Fruit fly (Drosophila melanogaster) whole organism, embryonic: Measurements from ENCODE around the gene Ugt36F1.

ENCODE experiments used
- Asciz ChIP-seq: fragments of 200-800 bp; sonication (Bioruptor generic); optimal IDR thresholded peaks from 2 replicates; lab custom pipeline; 2017; ENCODE audit warnings: missing biosample characterization, mild to moderate bottlenecking, missing genetic modification characterization, missing genetic modification reagents
- CG10959 ChIP-seq: fragments of 200-800 bp; sonication (Bioruptor generic); IDR thresholded peaks from 2 replicates; pipeline ENCODE4 v1.3.6; 2022; ENCODE audit warnings: missing biosample characterization, missing genetic modification characterization
- CG11085 ChIP-seq: fragments of 200-800 bp; sonication (Bioruptor generic); IDR thresholded peaks from 2 replicates; pipeline ENCODE4 v1.3.6; 2022; ENCODE audit warnings: missing biosample characterization, missing genetic modification characterization
- CG12391 ChIP-seq: fragments of 200-800 bp; sonication (Bioruptor generic); optimal IDR thresholded peaks from 3 replicates; lab custom pipeline; 2018; ENCODE audit warnings: missing biosample characterization, mild to moderate bottlenecking, missing genetic modification characterization, moderate library complexity
- CG13296 ChIP-seq: fragments of 200-800 bp; sonication (Bioruptor generic); optimal IDR thresholded peaks from 3 replicates; lab custom pipeline; 2018; ENCODE audit warnings: missing biosample characterization, mild to moderate bottlenecking, missing genetic modification characterization
- CG18619 ChIP-seq: fragments of 200-800 bp; sonication (Bioruptor generic); optimal IDR thresholded peaks from 3 replicates; lab custom pipeline; 2017; ENCODE audit warnings: missing biosample characterization, mild to moderate bottlenecking, missing genetic modification characterization
- CG2678 ChIP-seq: fragments of 200-800 bp; sonication (Bioruptor generic); optimal IDR thresholded peaks from 3 replicates; lab custom pipeline; 2019; ENCODE audit warnings: missing biosample characterization, mild to moderate bottlenecking, missing genetic modification characterization, moderate library complexity
- CG30431 ChIP-seq: fragments of 200-800 bp; sonication (Bioruptor generic); optimal IDR thresholded peaks from 2 replicates; lab custom pipeline; 2017; ENCODE audit warnings: missing biosample characterization, missing genetic modification characterization
- CG3838 ChIP-seq: fragments of 200-800 bp; sonication (Bioruptor generic); optimal IDR thresholded peaks from 3 replicates; lab custom pipeline; 2016; ENCODE audit warnings: missing biosample characterization, missing genetic modification characterization
- CG3847 ChIP-seq: fragments of 200-800 bp; sonication (Bioruptor generic); IDR thresholded peaks from 2 replicates; pipeline ENCODE4 v1.3.6; 2022; ENCODE audit warnings: missing biosample characterization, missing genetic modification characterization
- CG6683 ChIP-seq: fragments of 200-800 bp; sonication (Bioruptor generic); optimal IDR thresholded peaks from 2 replicates; lab custom pipeline; 2017; ENCODE audit warnings: missing biosample characterization, mild to moderate bottlenecking, missing genetic modification characterization, missing genetic modification reagents
- CG8359 ChIP-seq: fragments of 200-800 bp; sonication (Bioruptor generic); optimal IDR thresholded peaks from 2 replicates; lab custom pipeline; 2017; ENCODE audit warnings: missing biosample characterization, mild to moderate bottlenecking, missing genetic modification characterization, borderline replicate concordance
- CG8478 ChIP-seq: fragments of >200 bp; optimal IDR thresholded peaks from 2 replicates; lab custom pipeline; 2018
- CG9817 ChIP-seq: fragments of 200-800 bp; sonication (Bioruptor generic); optimal IDR thresholded peaks from 2 replicates; lab custom pipeline; 2018; ENCODE audit warnings: missing biosample characterization, mild to moderate bottlenecking, missing genetic modification characterization, moderate library complexity
- CG9876 ChIP-seq: fragments of 200-800 bp; sonication (Bioruptor generic); optimal IDR thresholded peaks from 2 replicates; lab custom pipeline; 2016; ENCODE audit warnings: missing biosample characterization, missing genetic modification characterization
- CkIIα-i1 ChIP-seq: fragments of 200-800 bp; sonication (Bioruptor generic); IDR thresholded peaks from 2 replicates; pipeline ENCODE4 v1.3.6; 2022; ENCODE audit warnings: missing biosample characterization, missing genetic modification characterization
- CrebB ChIP-seq: fragments of 200-800 bp; sonication (Bioruptor generic); optimal IDR thresholded peaks from 3 replicates; lab custom pipeline; 2018; ENCODE audit warnings: missing biosample characterization, mild to moderate bottlenecking, missing genetic modification characterization
- Dip2 ChIP-seq: fragments of 200-800 bp; sonication (Bioruptor generic); IDR thresholded peaks from 2 replicates; pipeline ENCODE4 v1.3.6; 2022; ENCODE audit warnings: missing biosample characterization, missing genetic modification characterization
- Dp ChIP-seq: fragments of 200-800 bp; sonication (Bioruptor generic); optimal IDR thresholded peaks from 2 replicates; lab custom pipeline; 2018; ENCODE audit warnings: missing biosample characterization, mild to moderate bottlenecking, missing genetic modification characterization, moderate library complexity
- HLH4C ChIP-seq: fragments of 200-800 bp; sonication (Bioruptor generic); IDR thresholded peaks from 3 replicates; pipeline ENCODE4 v1.3.6; 2022; ENCODE audit warnings: missing biosample characterization, missing genetic modification characterization; ENCODE audit not compliant: partially characterized antibody
- HmgD ChIP-seq: fragments of 200-800 bp; sonication (Bioruptor generic); optimal IDR thresholded peaks from 3 replicates; lab custom pipeline; 2016; ENCODE audit warnings: missing biosample characterization, missing genetic modification characterization
- Hr39 ChIP-seq: fragments of >200 bp; optimal IDR thresholded peaks from 2 replicates; lab custom pipeline; 2017
- Kr ChIP-seq: fragments of 200-800 bp; sonication (Bioruptor generic); optimal IDR thresholded peaks from 2 replicates; lab custom pipeline; 2017; ENCODE audit warnings: missing biosample characterization, mild to moderate bottlenecking, missing genetic modification characterization
- Lhr ChIP-seq: fragments of 200-800 bp; sonication (Bioruptor generic); optimal IDR thresholded peaks from 3 replicates; lab custom pipeline; 2017; ENCODE audit warnings: mild to moderate bottlenecking, missing biosample characterization, missing genetic modification reagents, missing genetic modification characterization
- Mad ChIP-seq: fragments of 200-800 bp; sonication (Bioruptor generic); optimal IDR thresholded peaks from 2 replicates; lab custom pipeline; 2016; ENCODE audit warnings: missing biosample characterization, missing genetic modification characterization
- NC2β ChIP-seq: fragments of 200-800 bp; sonication (Bioruptor generic); optimal IDR thresholded peaks from 2 replicates; lab custom pipeline; 2016; ENCODE audit warnings: missing biosample characterization, missing genetic modification characterization
- Optix ChIP-seq: fragments of 200-800 bp; sonication (Bioruptor generic); IDR thresholded peaks from 3 replicates; pipeline ENCODE4 v1.3.6; 2022; ENCODE audit warnings: missing biosample characterization, missing genetic modification characterization
- Sin3A ChIP-seq: fragments of >200 bp; optimal IDR thresholded peaks from 2 replicates; lab custom pipeline; 2018
- YL-1 ChIP-seq: fragments of 200-800 bp; sonication (Bioruptor generic); optimal IDR thresholded peaks from 3 replicates; lab custom pipeline; 2017; ENCODE audit warnings: missing biosample characterization, mild to moderate bottlenecking, missing genetic modification characterization
- ash1 ChIP-seq: fragments of 200-800 bp; sonication (Bioruptor generic); optimal IDR thresholded peaks from 2 replicates; lab custom pipeline; 2018; ENCODE audit warnings: missing biosample characterization, mild to moderate bottlenecking, missing genetic modification characterization
- corto ChIP-seq: fragments of 200-800 bp; sonication (Bioruptor generic); optimal IDR thresholded peaks from 2 replicates; lab custom pipeline; 2016; ENCODE audit warnings: missing biosample characterization, mild to moderate bottlenecking, missing genetic modification characterization, moderate library complexity
- dmrt11E ChIP-seq: fragments of 200-800 bp; sonication (Bioruptor generic); optimal IDR thresholded peaks from 3 replicates; lab custom pipeline; 2018; ENCODE audit warnings: missing biosample characterization, mild to moderate bottlenecking, missing genetic modification characterization, moderate library complexity
- en ChIP-seq: fragments of 200-800 bp; sonication (Bioruptor generic); optimal IDR thresholded peaks from 2 replicates; lab custom pipeline; 2016; ENCODE audit warnings: missing biosample characterization, missing genetic modification characterization
- eve ChIP-seq, 2 experiments: fragments of >200 bp; optimal IDR thresholded peaks; 2 replicates each; lab custom pipeline; 2017; ENCODE audit warnings: missing biosample characterization in 2 of 2, missing genetic modification characterization in 2 of 2
- gcm2 ChIP-seq: fragments of 200-800 bp; sonication (Bioruptor generic); optimal IDR thresholded peaks from 2 replicates; lab custom pipeline; 2016; ENCODE audit warnings: missing biosample characterization, missing genetic modification characterization
- gem ChIP-seq: fragments of 200-800 bp; sonication (Bioruptor generic); optimal IDR thresholded peaks from 2 replicates; lab custom pipeline; 2019; ENCODE audit warnings: missing biosample characterization, mild to moderate bottlenecking, missing genetic modification characterization, moderate library complexity
- ind ChIP-seq: fragments of 200-800 bp; sonication (Bioruptor generic); optimal IDR thresholded peaks from 3 replicates; lab custom pipeline; 2016; ENCODE audit warnings: missing biosample characterization, missing genetic modification characterization
- kah ChIP-seq: fragments of 200-800 bp; sonication (Bioruptor generic); optimal IDR thresholded peaks from 2 replicates; lab custom pipeline; 2018; ENCODE audit warnings: missing biosample characterization, mild to moderate bottlenecking, missing genetic modification characterization
- oc ChIP-seq: fragments of 200-800 bp; sonication (Bioruptor generic); optimal IDR thresholded peaks from 2 replicates; lab custom pipeline; 2018; ENCODE audit warnings: missing biosample characterization, mild to moderate bottlenecking, missing genetic modification characterization, moderate library complexity
- odd ChIP-seq: fragments of 200-800 bp; sonication (Bioruptor generic); optimal IDR thresholded peaks from 2 replicates; lab custom pipeline; 2017; ENCODE audit warnings: missing biosample characterization, mild to moderate bottlenecking, missing genetic modification characterization
- pros ChIP-seq: fragments of 200-800 bp; sonication (Bioruptor generic); optimal IDR thresholded peaks from 3 replicates; lab custom pipeline; 2019; ENCODE audit warnings: missing biosample characterization, mild to moderate bottlenecking, missing genetic modification characterization, moderate library complexity
- pum ChIP-seq: fragments of 200-800 bp; sonication (Bioruptor generic); optimal IDR thresholded peaks from 2 replicates; lab custom pipeline; 2016; ENCODE audit warnings: missing biosample characterization, missing genetic modification characterization
- ranshi ChIP-seq: fragments of 200-800 bp; sonication (Bioruptor generic); IDR thresholded peaks from 2 replicates; pipeline ENCODE4 v1.3.6; 2022; ENCODE audit warnings: missing biosample characterization, missing genetic modification characterization
- salm ChIP-seq: fragments of 200-800 bp; sonication (Bioruptor generic); optimal IDR thresholded peaks from 2 replicates; lab custom pipeline; 2018; ENCODE audit warnings: missing biosample characterization, mild to moderate bottlenecking, missing genetic modification characterization
- slbo ChIP-seq: fragments of 200-800 bp; sonication (Bioruptor generic); IDR thresholded peaks from 2 replicates; pipeline ENCODE4 v1.3.6; 2022; ENCODE audit warnings: missing biosample characterization, missing genetic modification characterization
- sna ChIP-seq: fragments of 200-800 bp; sonication (Bioruptor generic); IDR thresholded peaks from 2 replicates; pipeline ENCODE4 v1.3.6; 2022; ENCODE audit warnings: missing biosample characterization, missing genetic modification characterization; ENCODE audit not compliant: partially characterized antibody
- tap ChIP-seq: fragments of 200-800 bp; optimal IDR thresholded peaks from 3 replicates; lab custom pipeline; 2019; ENCODE audit warnings: missing biosample characterization, mild to moderate bottlenecking, missing genetic modification characterization, moderate library complexity
- trh ChIP-seq: fragments of 200-800 bp; sonication (Bioruptor generic); optimal IDR thresholded peaks from 2 replicates; lab custom pipeline; 2016; ENCODE audit warnings: missing biosample characterization, missing genetic modification characterization
- ttk ChIP-seq: fragments of 200-800 bp; sonication (Bioruptor generic); IDR thresholded peaks from 2 replicates; pipeline ENCODE4 v2.1.2; 2022; ENCODE audit warnings: missing biosample characterization, missing genetic modification characterization
- unc-4 ChIP-seq: fragments of 200-800 bp; sonication (Bioruptor generic); IDR thresholded peaks from 2 replicates; pipeline ENCODE4 v1.3.6; 2022; ENCODE audit warnings: missing biosample characterization, missing genetic modification characterization; ENCODE audit not compliant: partially characterized antibody
- z ChIP-seq: fragments of 200-800 bp; sonication (Bioruptor generic); IDR thresholded peaks from 3 replicates; pipeline ENCODE4 v1.3.6; 2022; ENCODE audit warnings: missing biosample characterization, missing genetic modification characterization
- zf30C ChIP-seq: fragments of 200-800 bp; sonication (Bioruptor generic); optimal IDR thresholded peaks from 3 replicates; lab custom pipeline; 2018; ENCODE audit warnings: missing biosample characterization, mild to moderate bottlenecking, missing genetic modification characterization

The Ugt36F1 gene

DNA sequence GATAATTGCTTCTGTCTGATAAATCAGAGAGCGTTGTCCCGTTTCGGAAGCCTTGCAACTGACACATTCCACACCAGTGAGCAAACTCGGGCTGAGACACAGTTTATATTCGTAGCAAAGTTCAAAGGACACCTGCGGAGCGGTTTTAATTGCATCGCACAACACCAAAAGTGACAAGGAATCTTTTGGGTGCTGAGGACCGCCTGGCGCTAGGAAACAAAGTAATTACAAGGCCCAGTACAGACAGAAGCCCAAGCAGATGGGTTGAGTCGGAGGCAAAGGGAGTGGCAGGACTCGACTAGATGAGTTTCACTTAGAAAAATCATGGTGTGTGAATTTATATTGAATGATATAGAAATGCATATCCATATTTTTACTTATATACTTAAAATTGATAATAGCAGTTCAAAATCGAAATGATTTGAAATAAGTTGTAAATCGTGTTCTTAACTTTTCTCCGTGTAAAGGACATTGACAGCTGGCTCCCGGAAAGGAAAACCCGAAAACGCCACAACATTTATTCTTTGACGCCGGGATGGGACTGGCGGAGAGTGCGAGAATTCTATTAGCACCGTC is 10.3 kb upstream of the Ugt36F1 start (continued):
- TF ChIP-seq CG9876 (GFP tag; lab: Kevin White, UChicago) = no peak
- no peak for TF ChIP-seq Sin3A (lab: Kevin White, UChicago)
- no peak for TF ChIP-seq CG8478 (lab: Kevin White, UChicago)
- peak; percentile 55 for TF ChIP-seq gem (tag; lab: Kevin White, UChicago)
- no peak for TF ChIP-seq NC2β (GFP tag; lab: Kevin White, UChicago)
- TF ChIP-seq pros (GFP tag; lab: Kevin White, UChicago) = no peak
- TF ChIP-seq zf30C (GFP tag; lab: Kevin White, UChicago) = peak; percentile 40
- no peak for TF ChIP-seq oc (tag; lab: Kevin White, UChicago)
- no peak for TF ChIP-seq unc-4
- TF ChIP-seq tap (tag; lab: Kevin White, UChicago) = peak; percentile 20
- TF ChIP-seq CG12391 (tag; lab: Kevin White, UChicago) = peak; percentile 30
- no peak for TF ChIP-seq YL-1 (GFP tag; lab: Kevin White, UChicago)
- no peak for TF ChIP-seq CG30431 (GFP tag; lab: Kevin White, UChicago)
- TF ChIP-seq CG18619 (GFP tag; lab: Kevin White, UChicago) = no peak
- TF ChIP-seq corto (GFP tag; lab: Kevin White, UChicago) = no peak
- TF ChIP-seq eve (GFP tag; optimal IDR thresholded peaks at IDR 0.05; lab: Kevin White, UChicago) = no peak
- no peak for TF ChIP-seq gcm2 (GFP tag; lab: Kevin White, UChicago)
- TF ChIP-seq dmrt11E (tag; lab: Kevin White, UChicago) = peak; percentile 58
- TF ChIP-seq CG11085 (GFP tag; lab: Robert Waterston, UW) = no peak
- TF ChIP-seq sna (GFP tag; lab: Robert Waterston, UW) = no peak
- TF ChIP-seq CG8359 = no peak
- no peak for TF ChIP-seq CG3847 (GFP tag; lab: Robert Waterston, UW)
- TF ChIP-seq ttk (GFP tag; lab: Robert Waterston, UW) = no peak
- no peak for TF ChIP-seq Dp
- TF ChIP-seq Mad = no peak
- no peak for TF ChIP-seq HLH4C (GFP tag; lab: Robert Waterston, UW)
- TF ChIP-seq CkIIα-i1 = no peak
- TF ChIP-seq slbo = no peak
- no peak for TF ChIP-seq ind (GFP tag; lab: Kevin White, UChicago)
- TF ChIP-seq odd (GFP tag; lab: Kevin White, UChicago) = no peak
- TF ChIP-seq Kr (GFP tag; lab: Kevin White, UChicago) = no peak
- peak; percentile 47 for TF ChIP-seq CG2678 (tag; lab: Kevin White, UChicago)
- TF ChIP-seq trh (GFP tag; lab: Kevin White, UChicago) = no peak
- no peak for TF ChIP-seq Lhr (GFP tag; lab: Kevin White, UChicago)
- no peak for TF ChIP-seq CG3838
- TF ChIP-seq z (GFP tag; lab: Robert Waterston, UW) = no peak
- TF ChIP-seq Hr39 (lab: Kevin White, UChicago) = no peak
- TF ChIP-seq kah (GFP tag; lab: Kevin White, UChicago) = no peak
- no peak for TF ChIP-seq en (GFP tag; lab: Kevin White, UChicago)
- no peak for TF ChIP-seq Optix (GFP tag; lab: Robert Waterston, UW)
- TF ChIP-seq CG10959 = no peak
- no peak for TF ChIP-seq salm (tag; lab: Kevin White, UChicago)
- TF ChIP-seq CG9817 (tag; lab: Kevin White, UChicago) = no peak
- TF ChIP-seq pum (GFP tag; lab: Kevin White, UChicago) = no peak
- TF ChIP-seq Dip2 (GFP tag; lab: Robert Waterston, UW) = no peak
- no peak; the same call in 1 of the 2 replicates for TF ChIP-seq ranshi (GFP tag; lab: Robert Waterston, UW)
- TF ChIP-seq CG13296 = no peak
- no peak for TF ChIP-seq ash1 (GFP tag; lab: Kevin White, UChicago)
- no peak for TF ChIP-seq Asciz
- TF ChIP-seq HmgD = no peak
- no peak for TF ChIP-seq CrebB (tag; lab: Kevin White, UChicago)
- no peak for TF ChIP-seq CG6683 (GFP tag; lab: Kevin White, UChicago)
